Fruit fly (Drosophila melanogaster) whole organism, embryonic: ENCODE data around the gene rec.

Experiments used
- Atf3 ChIP-seq: fragments of 200-800 bp; sonication (Bioruptor generic); optimal IDR thresholded peaks from 3 replicates; lab custom pipeline; 2016; ENCODE audit warnings: missing biosample characterization, missing genetic modification characterization
- CG10267 ChIP-seq: fragments of 200-800 bp; sonication (Bioruptor generic); optimal IDR thresholded peaks from 2 replicates; lab custom pipeline; 2018; ENCODE audit warnings: missing biosample characterization, mild to moderate bottlenecking, missing genetic modification characterization, moderate library complexity
- CG10565 ChIP-seq: fragments of 200-800 bp; sonication (Bioruptor generic); optimal IDR thresholded peaks from 3 replicates; lab custom pipeline; 2016; ENCODE audit warnings: missing biosample characterization, mild to moderate bottlenecking, missing genetic modification characterization
- CG10654 ChIP-seq: fragments of 200-800 bp; sonication (Bioruptor generic); optimal IDR thresholded peaks from 2 replicates; lab custom pipeline; 2016; ENCODE audit warnings: missing biosample characterization, missing genetic modification characterization
- CG11247 ChIP-seq: fragments of 200-800 bp; sonication (Bioruptor generic); IDR thresholded peaks from 2 replicates; pipeline ENCODE4 v1.3.6; 2022; ENCODE audit warnings: missing biosample characterization, missing genetic modification characterization
- CG12104 ChIP-seq: fragments of 200-800 bp; sonication (Bioruptor generic); optimal IDR thresholded peaks from 3 replicates; lab custom pipeline; 2016; ENCODE audit warnings: missing biosample characterization, missing genetic modification characterization
- CG12299 ChIP-seq: fragments of 200-800 bp; sonication (Bioruptor generic); optimal IDR thresholded peaks from 2 replicates; lab custom pipeline; 2018; ENCODE audit warnings: missing biosample characterization, mild to moderate bottlenecking, missing genetic modification characterization
- CG13123 ChIP-seq: fragments of 200-800 bp; sonication (Bioruptor generic); optimal IDR thresholded peaks from 2 replicates; lab custom pipeline; 2016; ENCODE audit warnings: missing biosample characterization, missing genetic modification characterization
- CG13287 ChIP-seq: fragments of 200-800 bp; sonication (Bioruptor generic); IDR thresholded peaks from 2 replicates; pipeline ENCODE4 v1.3.6; 2022; ENCODE audit warnings: missing biosample characterization, missing genetic modification characterization; ENCODE audit not compliant: partially characterized antibody
- CG13624 ChIP-seq: fragments of 200-800 bp; sonication (Bioruptor generic); optimal IDR thresholded peaks from 2 replicates; lab custom pipeline; 2016; ENCODE audit warnings: missing biosample characterization, missing genetic modification characterization
- CG14441 ChIP-seq: fragments of 200-800 bp; sonication (Bioruptor generic); IDR thresholded peaks from 2 replicates; pipeline ENCODE4 v1.3.6; 2022; ENCODE audit warnings: missing biosample characterization, missing genetic modification characterization
- CG15073 ChIP-seq: fragments of 200-800 bp; sonication (Bioruptor generic); optimal IDR thresholded peaks from 2 replicates; lab custom pipeline; 2016; ENCODE audit warnings: missing biosample characterization, missing genetic modification characterization
- CG16813 ChIP-seq: fragments of 200-800 bp; sonication (Bioruptor generic); IDR thresholded peaks from 3 replicates; pipeline ENCODE4 v1.3.6; 2022; ENCODE audit warnings: missing biosample characterization, missing genetic modification characterization; ENCODE audit not compliant: partially characterized antibody
- CG34224 ChIP-seq: fragments of 200-800 bp; sonication (Bioruptor generic); IDR thresholded peaks from 3 replicates; pipeline ENCODE4 v1.3.6; 2022; ENCODE audit warnings: missing biosample characterization, missing genetic modification characterization; ENCODE audit not compliant: partially characterized antibody
- CG34422 ChIP-seq: fragments of 200-800 bp; sonication (Bioruptor generic); IDR thresholded peaks from 3 replicates; pipeline ENCODE4 v1.3.6; 2022; ENCODE audit warnings: missing biosample characterization, missing genetic modification characterization
- CG4617 ChIP-seq: fragments of 200-800 bp; sonication (Bioruptor generic); optimal IDR thresholded peaks from 3 replicates; lab custom pipeline; 2016; ENCODE audit warnings: missing biosample characterization, missing genetic modification characterization, borderline replicate concordance
- CG6689 ChIP-seq: fragments of 200-800 bp; sonication (Bioruptor generic); IDR thresholded peaks from 2 replicates; pipeline ENCODE4 v1.3.6; 2022; ENCODE audit warnings: missing biosample characterization, missing genetic modification characterization
- CG7963 ChIP-seq: fragments of 200-800 bp; sonication (Bioruptor generic); IDR thresholded peaks from 3 replicates; pipeline ENCODE4 v1.3.6; 2022; ENCODE audit warnings: missing biosample characterization, missing genetic modification characterization; ENCODE audit not compliant: partially characterized antibody
- CG9876 ChIP-seq: fragments of 200-800 bp; sonication (Bioruptor generic); optimal IDR thresholded peaks from 2 replicates; lab custom pipeline; 2016; ENCODE audit warnings: missing biosample characterization, missing genetic modification characterization
- Dip3 ChIP-seq: fragments of 200-800 bp; sonication (Bioruptor generic); optimal IDR thresholded peaks from 3 replicates; lab custom pipeline; 2016; ENCODE audit warnings: missing biosample characterization, missing genetic modification characterization
- Dll ChIP-seq: fragments of 200-800 bp; sonication (Bioruptor generic); IDR thresholded peaks from 4 replicates; pipeline ENCODE4 v1.3.6; 2022; ENCODE audit warnings: missing biosample characterization, missing genetic modification characterization; ENCODE audit not compliant: partially characterized antibody
- Doc3 ChIP-seq: fragments of 200-800 bp; sonication (Bioruptor generic); IDR thresholded peaks from 3 replicates; pipeline ENCODE4 v1.3.6; 2022; ENCODE audit warnings: missing biosample characterization, missing genetic modification characterization; ENCODE audit not compliant: partially characterized antibody
- Dp ChIP-seq: fragments of 200-800 bp; sonication (Bioruptor generic); optimal IDR thresholded peaks from 2 replicates; lab custom pipeline; 2018; ENCODE audit warnings: missing biosample characterization, mild to moderate bottlenecking, missing genetic modification characterization, moderate library complexity
- Dref ChIP-seq: fragments of 200-800 bp; sonication (Bioruptor generic); IDR thresholded peaks from 2 replicates; pipeline ENCODE4 v1.3.6; 2022; ENCODE audit warnings: missing biosample characterization, missing genetic modification characterization
- E2f2 ChIP-seq: fragments of 200-800 bp; sonication (Bioruptor generic); IDR thresholded peaks from 2 replicates; pipeline ENCODE4 v1.3.6; 2022; ENCODE audit warnings: missing biosample characterization, missing genetic modification characterization
- Elba2 ChIP-seq: fragments of 200-800 bp; sonication (Bioruptor generic); optimal IDR thresholded peaks from 3 replicates; lab custom pipeline; 2016; ENCODE audit warnings: missing biosample characterization, missing genetic modification characterization
- Hr78 ChIP-seq, 2 experiments: fragments of 200-800 bp in 1 of 2; fragments of >200 bp in 1 of 2; sonication (Bioruptor generic) in 1 of 2; optimal IDR thresholded peaks; 2 replicates each; lab custom pipeline; 2017 to 2019; ENCODE audit warnings: missing biosample characterization in 2 of 2, missing genetic modification characterization in 2 of 2, mild to moderate bottlenecking in 1 of 2, moderate library complexity in 1 of 2
- Med ChIP-seq: fragments of 200-800 bp; sonication (Bioruptor generic); peaks from one replicate; lab custom pipeline; 2016; ENCODE audit warnings: missing biosample characterization, missing genetic modification characterization, mild to moderate bottlenecking, inconsistent platforms, moderate library complexity
- NfI ChIP-seq: fragments of 200-800 bp; sonication (Bioruptor generic); optimal IDR thresholded peaks from 3 replicates; lab custom pipeline; 2018; ENCODE audit warnings: missing biosample characterization, mild to moderate bottlenecking, missing genetic modification characterization, moderate library complexity
- Sin3A ChIP-seq: fragments of >200 bp; optimal IDR thresholded peaks from 2 replicates; lab custom pipeline; 2018
- Sry-δ ChIP-seq: fragments of 200-800 bp; sonication (Bioruptor generic); optimal IDR thresholded peaks from 2 replicates; lab custom pipeline; 2016; ENCODE audit warnings: missing biosample characterization, missing genetic modification characterization
- ac ChIP-seq: fragments of 200-800 bp; sonication (Bioruptor generic); optimal IDR thresholded peaks from 3 replicates; lab custom pipeline; 2017; ENCODE audit warnings: missing biosample characterization, mild to moderate bottlenecking, missing genetic modification characterization
- amos ChIP-seq: fragments of 200-800 bp; sonication (Bioruptor generic); IDR thresholded peaks from 2 replicates; pipeline ENCODE4 v1.3.6; 2022; ENCODE audit warnings: missing biosample characterization, missing genetic modification characterization; ENCODE audit not compliant: partially characterized antibody
- ato ChIP-seq: fragments of 200-800 bp; sonication (Bioruptor generic); IDR thresholded peaks from 2 replicates; pipeline ENCODE4 v1.3.6; 2022; ENCODE audit warnings: missing biosample characterization, missing genetic modification characterization; ENCODE audit not compliant: partially characterized antibody
- chif ChIP-seq, 2 experiments: fragments of 200-800 bp; sonication (Bioruptor generic); optimal IDR thresholded peaks; 3 replicates each; lab custom pipeline; 2016; ENCODE audit warnings: missing biosample characterization in 2 of 2, missing genetic modification characterization in 2 of 2
- disco-r ChIP-seq: fragments of 200-800 bp; sonication (Bioruptor generic); optimal IDR thresholded peaks from 2 replicates; lab custom pipeline; 2016; ENCODE audit warnings: missing biosample characterization, missing genetic modification characterization
- dpn ChIP-seq, 2 experiments: fragments of 200-800 bp; sonication (Bioruptor generic); optimal IDR thresholded peaks; 3 replicates each; lab custom pipeline; 2016; ENCODE audit warnings: missing biosample characterization in 2 of 2, missing genetic modification characterization in 2 of 2
- exex ChIP-seq: fragments of 200-800 bp; sonication (Bioruptor generic); optimal IDR thresholded peaks from 4 replicates; lab custom pipeline; 2018; ENCODE audit warnings: missing biosample characterization, mild to moderate bottlenecking, missing genetic modification characterization, moderate library complexity
- eyg ChIP-seq: fragments of 200-800 bp; sonication (Bioruptor generic); optimal IDR thresholded peaks from 3 replicates; lab custom pipeline; 2016; ENCODE audit warnings: missing biosample characterization, missing genetic modification characterization
- hth ChIP-seq: fragments of >200 bp; optimal IDR thresholded peaks from 2 replicates; lab custom pipeline; 2017; ENCODE audit warnings: inconsistent platforms
- nmo ChIP-seq: fragments of 200-800 bp; sonication (Bioruptor generic); optimal IDR thresholded peaks from 2 replicates; lab custom pipeline; 2018; ENCODE audit warnings: missing biosample characterization, mild to moderate bottlenecking, missing genetic modification characterization, moderate library complexity
- org-1 ChIP-seq: fragments of 200-800 bp; sonication (Bioruptor generic); optimal IDR thresholded peaks from 2 replicates; lab custom pipeline; 2017; ENCODE audit warnings: missing biosample characterization, missing genetic modification characterization
- otp ChIP-seq: fragments of 200-800 bp; sonication (Bioruptor generic); IDR thresholded peaks from 3 replicates; pipeline ENCODE4, ENCODE4 v1.3.6; 2022; ENCODE audit warnings: missing biosample characterization, missing genetic modification characterization
- pan ChIP-seq, 4 experiments: fragments of >200 bp in 3 of 4; fragments of 200-800 bp in 1 of 4; sonication (Bioruptor generic) in 1 of 4; optimal IDR thresholded peaks in 3 of 4; IDR thresholded peaks in 1 of 4; 2 replicates each; pipeline versions ENCODE4 v1.3.6 to Lab custom; 2017 to 2022; ENCODE audit warnings: missing biosample characterization in 2 of 4, missing genetic modification characterization in 2 of 4, mixed read lengths in 1 of 4
- peb ChIP-seq: fragments of 200-800 bp; sonication (Bioruptor generic); IDR thresholded peaks from 2 replicates; pipeline ENCODE4 v1.3.6; 2022; ENCODE audit warnings: missing biosample characterization, missing genetic modification characterization
- pzg ChIP-seq: fragments of 200-800 bp; sonication (Bioruptor generic); optimal IDR thresholded peaks from 3 replicates; lab custom pipeline; 2018; ENCODE audit warnings: missing biosample characterization, mild to moderate bottlenecking, missing genetic modification characterization, moderate library complexity
- ranshi ChIP-seq: fragments of 200-800 bp; sonication (Bioruptor generic); IDR thresholded peaks from 2 replicates; pipeline ENCODE4 v1.3.6; 2022; ENCODE audit warnings: missing biosample characterization, missing genetic modification characterization
- sens ChIP-seq: fragments of 200-800 bp; sonication (Bioruptor generic); peaks from one replicate; lab custom pipeline; 2016; ENCODE audit warnings: missing biosample characterization, missing genetic modification characterization
- sug ChIP-seq: fragments of 200-800 bp; optimal IDR thresholded peaks from 2 replicates; lab custom pipeline; 2019; ENCODE audit warnings: missing biosample characterization, mild to moderate bottlenecking, missing genetic modification characterization, moderate library complexity
- tap ChIP-seq: fragments of 200-800 bp; optimal IDR thresholded peaks from 3 replicates; lab custom pipeline; 2019; ENCODE audit warnings: missing biosample characterization, mild to moderate bottlenecking, missing genetic modification characterization, moderate library complexity
- unc-4 ChIP-seq: fragments of 200-800 bp; sonication (Bioruptor generic); IDR thresholded peaks from 2 replicates; pipeline ENCODE4 v1.3.6; 2022; ENCODE audit warnings: missing biosample characterization, missing genetic modification characterization; ENCODE audit not compliant: partially characterized antibody

rec gene

DNA sequence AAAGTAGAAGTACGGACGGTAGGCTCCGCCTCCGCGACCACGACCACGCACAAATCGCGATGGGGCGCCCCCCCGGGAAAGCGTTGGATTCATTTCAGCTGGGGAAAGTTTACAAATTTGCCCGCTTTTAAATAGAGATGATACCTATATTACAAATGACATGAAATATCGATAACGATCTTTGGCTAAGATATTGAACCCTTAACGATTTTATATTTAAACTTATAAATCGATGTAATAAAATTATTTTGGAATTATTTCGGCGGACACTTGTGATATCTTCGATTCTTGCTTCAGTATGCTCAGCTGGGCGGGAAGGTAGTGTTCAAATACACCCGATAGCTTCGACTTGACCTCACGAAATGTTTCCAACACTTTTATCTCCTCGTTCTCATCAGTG lies at the start of gene rec:
TSS of gene rec (minus strand) at position 108 of the 400 bp plus-strand sequence.
- TF ChIP-seq NfI (GFP tag; lab: Kevin White, UChicago) (no peak), Dref (GFP tag; lab: Robert Waterston, UW) (peak; percentile 52), Sin3A (lab: Kevin White, UChicago) (peak; percentile 17), CG10267 (tag; lab: Kevin White, UChicago) (peak; percentile 14), CG34422 (GFP tag; lab: Robert Waterston, UW) (no peak), CG13123 (no peak), CG13624 (no peak), sug (tag; lab: Kevin White, UChicago) (no peak), tap (tag; lab: Kevin White, UChicago) (no peak), chif (GFP tag; optimal IDR thresholded peaks at IDR 0.05; lab: Kevin White, UChicago) (no peak), org-1 (GFP tag; lab: Kevin White, UChicago) (no peak), ato (no peak), peb (GFP tag; lab: Robert Waterston, UW) (no peak), CG14441 (GFP tag; lab: Robert Waterston, UW) (no peak), dpn (GFP tag; optimal IDR thresholded peaks at IDR 0.05; lab: Kevin White, UChicago) (no peak), amos (peak; percentile 43), pzg (GFP tag; lab: Kevin White, UChicago) (peak; percentile 19), CG12104 (no peak), Dip3 (GFP tag; lab: Kevin White, UChicago) (no peak), unc-4 (GFP tag; lab: Robert Waterston, UW) (peak; percentile 63), Med (GFP tag; lab: Kevin White, UChicago) (peak; percentile 66), exex (no peak), CG12299 (tag; lab: Kevin White, UChicago) (no peak), Dp (GFP tag; lab: Kevin White, UChicago) (peak; percentile 54), CG11247 (GFP tag; lab: Robert Waterston, UW) (no peak), CG4617 (no peak), CG34224 (peak; percentile 42; the same call in 1 of the 3 replicates), CG7963 (GFP tag; lab: Robert Waterston, UW) (no peak), otp (GFP tag; lab: Robert Waterston, UW) (no peak), CG13287 (peak; percentile 74), disco-r (GFP tag; lab: Kevin White, UChicago) (no peak), nmo (no peak), CG10565 (GFP tag; lab: Kevin White, UChicago) (no peak), Atf3 (no peak), CG10654 (no peak), CG6689 (GFP tag; lab: Robert Waterston, UW) (no peak), Sry-δ (GFP tag; lab: Kevin White, UChicago) (peak; percentile 57), hth (no peak), Dll (GFP tag; lab: Robert Waterston, UW) (peak; percentile 74), CG15073 (no peak), eyg (no peak), Hr78 (GFP tag; optimal IDR thresholded peaks at IDR 0.05; lab: Kevin White, UChicago) (no peak), Elba2 (GFP tag; lab: Kevin White, UChicago) (no peak), CG9876 (GFP tag; lab: Kevin White, UChicago) (no peak), pan (optimal IDR thresholded peaks at IDR 0.05; lab: Kevin White, UChicago) (no peak), pan (GFP tag; optimal IDR thresholded peaks at IDR 0.05 in 1 of 2, IDR thresholded peaks at IDR 0.05 in 1 of 2) (no peak), CG16813 (GFP tag; lab: Robert Waterston, UW) (peak; percentile 35; the same call in 2 of the 3 replicates), ranshi (GFP tag; lab: Robert Waterston, UW) (no peak), E2f2 (GFP tag; lab: Robert Waterston, UW) (peak; percentile 70), Doc3 (GFP tag; lab: Robert Waterston, UW) (peak; percentile 52; the same call in 1 of the 3 replicates), ac (GFP tag; lab: Kevin White, UChicago) (no peak), sens (GFP tag; lab: Kevin White, UChicago) (peak; percentile 17)
